Fruit fly (Drosophila melanogaster): ENCODE results near the gene CG3748.

DNA sequence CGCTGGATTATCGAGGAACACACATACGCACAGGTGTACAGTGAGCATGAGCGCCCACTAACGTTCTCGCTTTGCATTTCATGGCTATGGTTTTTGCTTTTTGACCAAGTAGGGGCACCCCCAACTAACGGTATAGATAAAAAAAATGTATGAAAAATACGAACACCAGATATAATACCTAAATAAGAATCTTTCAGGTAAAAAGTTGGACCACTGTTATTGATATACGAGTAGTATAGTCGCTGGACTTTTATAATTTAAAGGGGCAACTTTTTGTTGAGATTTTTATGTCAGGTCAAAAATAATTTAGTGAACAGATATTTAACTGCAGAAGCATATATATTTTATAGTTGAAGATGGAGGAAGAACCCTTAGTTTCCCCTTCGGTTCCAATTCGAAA is 15.2 kb upstream of the CG3748 start, which contains the start of gene CG17005:
- TF ChIP-seq CG8478 (optimal IDR thresholded peaks at IDR 0.05) (no peak), CTCF (optimal IDR thresholded peaks at IDR 0.05) (no peak)

Data from S2 (cell line).